Fruit fly (Drosophila melanogaster) Kc167 (cell line): ENCODE data around the gene CG18048.

Experiments used
- Myc ChIP-seq: fragments of >200 bp; optimal IDR thresholded peaks from 2 replicates; lab custom pipeline; 2017; ENCODE audit warnings: missing external identifiers
- h ChIP-seq: fragments of >200 bp; optimal IDR thresholded peaks from 3 replicates; lab custom pipeline; 2018; ENCODE audit warnings: missing external identifiers

dm6 chr3R:6394247-6394522 lies 48.3 kb downstream of the CG18048 start:
- no peak for TF ChIP-seq Myc
- TF ChIP-seq h (lab: Kevin White, UChicago): no peak
